Fruit fly (Drosophila melanogaster): ENCODE measurements around the gene Usp32.
A peak's percentile ranks its signal among the peaks of the same experiment; 100 is the strongest.

Usp32 gene

DNA sequence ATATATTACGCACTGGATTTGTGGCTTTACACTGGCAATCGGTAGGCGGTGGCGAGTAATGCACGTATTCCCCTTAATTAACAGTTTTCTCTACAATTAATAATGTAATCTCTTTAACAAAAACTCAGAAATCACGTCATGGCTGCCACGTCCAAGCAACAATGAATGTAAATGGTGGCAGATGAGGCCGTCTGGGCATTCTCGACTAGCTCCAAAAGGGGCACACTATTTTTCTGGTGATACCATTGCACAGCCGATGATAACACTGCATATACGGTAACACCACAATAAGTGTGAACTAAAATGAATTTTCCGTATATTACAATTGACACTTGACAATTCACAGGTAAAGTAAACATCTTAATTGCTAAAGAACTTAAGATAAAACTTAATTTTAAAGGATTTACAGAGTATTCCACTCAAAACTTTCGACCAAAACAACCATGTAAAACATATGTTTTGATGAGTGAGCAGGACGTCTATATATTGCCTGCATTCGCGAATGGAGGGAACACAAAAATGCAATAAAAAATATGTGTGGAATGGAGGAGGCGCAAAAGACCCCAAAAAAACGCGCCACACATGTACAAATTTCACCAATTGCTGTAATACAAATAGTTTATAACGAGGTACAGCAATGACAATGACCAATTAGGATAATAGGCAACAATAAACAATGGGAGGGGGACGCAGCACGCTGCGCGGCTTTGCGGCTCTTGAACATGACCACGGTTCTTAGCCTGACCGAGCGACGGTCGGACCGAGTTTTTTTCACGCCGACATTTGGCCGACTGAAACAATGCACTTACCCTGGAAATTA, 38.5 kb downstream of the Usp32 start (continued):
- TF ChIP-seq HHEX (GFP tag; optimal IDR thresholded peaks at IDR 0.05) (peak; percentile 35), esg (GFP tag; conservative IDR thresholded peaks at IDR 0.05) (no peak), CG4328 (GFP tag; optimal IDR thresholded peaks at IDR 0.05) (peak; percentile 4), Hr3 (GFP tag; optimal IDR thresholded peaks at IDR 0.05) (no peak), dmrt11E (tag; optimal IDR thresholded peaks at IDR 0.05) (no peak), fd64A (GFP tag; optimal IDR thresholded peaks at IDR 0.05) (no peak), gcm2 (GFP tag; optimal IDR thresholded peaks at IDR 0.05) (no peak), nmo (GFP tag; optimal IDR thresholded peaks at IDR 0.05) (peak; percentile 40), CG7556 (GFP tag; optimal IDR thresholded peaks at IDR 0.05) (no peak), chn (GFP tag; optimal IDR thresholded peaks at IDR 0.05) (no peak), yki (optimal IDR thresholded peaks at IDR 0.05) (no peak), sna (GFP tag; IDR thresholded peaks at IDR 0.05; ENCODE audit: partially characterized antibody) (no peak), CG2875 (GFP tag; optimal IDR thresholded peaks at IDR 0.05) (no peak), CG10147 (GFP tag; optimal IDR thresholded peaks at IDR 0.05) (no peak), ken (GFP tag; IDR thresholded peaks at IDR 0.05) (no peak), abd-A (tag; optimal IDR thresholded peaks at IDR 0.05) (no peak), croc (GFP tag; conservative IDR thresholded peaks at IDR 0.05) (no peak), Bdp1 (GFP tag; optimal IDR thresholded peaks at IDR 0.05) (no peak), grn (GFP tag; optimal IDR thresholded peaks at IDR 0.05) (no peak), Ets65A (GFP tag) (peak; percentile 80), kay (GFP tag; optimal IDR thresholded peaks at IDR 0.05) (no peak), CG7271 (tag; optimal IDR thresholded peaks at IDR 0.05) (peak; percentile 8), psq (GFP tag; optimal IDR thresholded peaks at IDR 0.05) (peak; percentile 82), scrt (GFP tag; optimal IDR thresholded peaks at IDR 0.05) (no peak), ci (GFP tag; IDR thresholded peaks at IDR 0.05) (peak; percentile 59; the same call in 2 of the 3 replicates), TFAM (GFP tag; optimal IDR thresholded peaks at IDR 0.05) (no peak), Myb (GFP tag; optimal IDR thresholded peaks at IDR 0.05) (peak; percentile 7), crol (GFP tag; IDR thresholded peaks at IDR 0.05) (no peak), Rfx (GFP tag; IDR thresholded peaks at IDR 0.05) (no peak), Hr51 (GFP tag; optimal IDR thresholded peaks at IDR 0.05) (peak in 1 of 2 experiments; percentile 25), ab (GFP tag; optimal IDR thresholded peaks at IDR 0.05) (no peak), Sox100B (GFP tag; optimal IDR thresholded peaks at IDR 0.05) (no peak), Adf1 (GFP tag; IDR thresholded peaks at IDR 0.05) (no peak), CG2712 (tag; optimal IDR thresholded peaks at IDR 0.05) (peak; percentile 18), tap (tag; optimal IDR thresholded peaks at IDR 0.05) (no peak), btn (GFP tag; optimal IDR thresholded peaks at IDR 0.05) (no peak), crp (GFP tag; optimal IDR thresholded peaks at IDR 0.05) (peak; percentile 54 to 84), PHDP (tag; optimal IDR thresholded peaks at IDR 0.05) (peak; percentile 29), CG34224 (GFP tag; IDR thresholded peaks at IDR 0.05; ENCODE audit: partially characterized antibody) (no peak), HmgD (GFP tag; optimal IDR thresholded peaks at IDR 0.05) (no peak), tna (GFP tag; IDR thresholded peaks at IDR 0.05; ENCODE audit: partially characterized antibody) (no peak), CG6689 (GFP tag; IDR thresholded peaks at IDR 0.05) (no peak), tin (GFP tag; optimal IDR thresholded peaks at IDR 0.05) (no peak), Opbp (GFP tag; IDR thresholded peaks at IDR 0.05; ENCODE audit: partially characterized antibody) (peak; percentile 38; the same call in 1 of the 3 replicates), CG4854 (GFP tag; optimal IDR thresholded peaks at IDR 0.05) (no peak), trem (tag; optimal IDR thresholded peaks at IDR 0.05) (peak; percentile 52), CG31224 (GFP tag; IDR thresholded peaks at IDR 0.05) (no peak), CG1603 (tag; optimal IDR thresholded peaks at IDR 0.05) (peak; percentile 75), CG6765 (GFP tag; optimal IDR thresholded peaks at IDR 0.05) (no peak), Dref (GFP tag; IDR thresholded peaks at IDR 0.05) (peak; percentile 51)

Measured in whole organism, embryonic.